Fruit fly (Drosophila melanogaster) whole organism, prepupa: Measurements from ENCODE around the gene ND-ASHI.

ENCODE experiments used
- CG10631 ChIP-seq: fragments of 200-800 bp; sonication (Bioruptor generic); optimal IDR thresholded peaks from 2 replicates; lab custom pipeline; 2016; ENCODE audit warnings: missing biosample characterization, missing genetic modification characterization
- CG10669 ChIP-seq: fragments of 200-800 bp; sonication (Bioruptor generic); optimal IDR thresholded peaks from 3 replicates; lab custom pipeline; 2018; ENCODE audit warnings: missing biosample characterization, mild to moderate bottlenecking, missing genetic modification characterization, moderate library complexity
- CG11294 ChIP-seq: fragments of 200-800 bp; sonication (Bioruptor generic); IDR thresholded peaks from 2 replicates; pipeline ENCODE4 v1.3.6; 2022; ENCODE audit warnings: missing biosample characterization, missing genetic modification characterization
- CG11902 ChIP-seq: fragments of 200-800 bp; sonication (Bioruptor generic); optimal IDR thresholded peaks from 3 replicates; lab custom pipeline; 2016; ENCODE audit warnings: missing biosample characterization, missing genetic modification characterization
- CG1621 ChIP-seq: fragments of 200-800 bp; sonication (Bioruptor generic); optimal IDR thresholded peaks from 3 replicates; lab custom pipeline; 2018; ENCODE audit warnings: missing biosample characterization, mild to moderate bottlenecking, missing genetic modification characterization
- CG31627 ChIP-seq: fragments of 200-800 bp; sonication (Bioruptor generic); optimal IDR thresholded peaks from 3 replicates; lab custom pipeline; 2016; ENCODE audit warnings: missing biosample characterization, missing genetic modification characterization
- CG32006 ChIP-seq: fragments of 200-800 bp; sonication (Bioruptor generic); optimal IDR thresholded peaks from 3 replicates; lab custom pipeline; 2017; ENCODE audit warnings: missing biosample characterization, mild to moderate bottlenecking, missing genetic modification characterization
- CG34406 ChIP-seq: fragments of 200-800 bp; sonication (Bioruptor generic); optimal IDR thresholded peaks from 3 replicates; lab custom pipeline; 2016; ENCODE audit warnings: missing biosample characterization, missing genetic modification characterization
- CG3919 ChIP-seq: fragments of 200-800 bp; sonication (Bioruptor generic); optimal IDR thresholded peaks from 3 replicates; lab custom pipeline; 2016; ENCODE audit warnings: missing biosample characterization, missing genetic modification characterization
- CG6163 ChIP-seq: fragments of 200-800 bp; sonication (Bioruptor generic); IDR thresholded peaks from 3 replicates; pipeline ENCODE4 v1.3.6; 2022; ENCODE audit warnings: missing biosample characterization, missing genetic modification characterization
- CG6792 ChIP-seq: fragments of 200-800 bp; sonication (Bioruptor generic); optimal IDR thresholded peaks from 3 replicates; lab custom pipeline; 2016; ENCODE audit warnings: missing biosample characterization, missing genetic modification characterization
- CG6854 ChIP-seq: fragments of 200-800 bp; sonication (Bioruptor generic); optimal IDR thresholded peaks from 2 replicates; lab custom pipeline; 2017; ENCODE audit warnings: missing biosample characterization, mild to moderate bottlenecking, missing genetic modification characterization
- CG7368 ChIP-seq: fragments of 200-800 bp; sonication (Bioruptor generic); optimal IDR thresholded peaks from 3 replicates; lab custom pipeline; 2016; ENCODE audit warnings: missing biosample characterization, missing genetic modification characterization
- CG8119 ChIP-seq: fragments of 200-800 bp; sonication (Bioruptor generic); IDR thresholded peaks from 3 replicates; pipeline ENCODE4 v1.3.6; 2022; ENCODE audit warnings: missing biosample characterization, missing genetic modification characterization
- CG8319 ChIP-seq: fragments of 200-800 bp; sonication (Bioruptor generic); optimal IDR thresholded peaks from 3 replicates; lab custom pipeline; 2016; ENCODE audit warnings: missing biosample characterization, missing genetic modification characterization
- CG8632 ChIP-seq: fragments of 200-800 bp; sonication (Bioruptor generic); optimal IDR thresholded peaks from 3 replicates; lab custom pipeline; 2016; ENCODE audit warnings: missing biosample characterization, missing genetic modification characterization
- CG9139 ChIP-seq: fragments of 200-800 bp; sonication (Bioruptor generic); optimal IDR thresholded peaks from 3 replicates; lab custom pipeline; 2017; ENCODE audit warnings: missing biosample characterization, mild to moderate bottlenecking, missing genetic modification characterization
- Eip75B ChIP-seq: fragments of 200-800 bp; sonication (Bioruptor generic); optimal IDR thresholded peaks from 3 replicates; lab custom pipeline; 2016; ENCODE audit warnings: missing biosample characterization, missing genetic modification characterization
- Eip78C ChIP-seq: fragments of 200-800 bp; sonication (Bioruptor generic); peaks from one replicate; lab custom pipeline; 2016; ENCODE audit warnings: missing biosample characterization, missing genetic modification characterization
- Eip93F ChIP-seq: fragments of 200-800 bp; sonication (Bioruptor generic); optimal IDR thresholded peaks from 2 replicates; lab custom pipeline; 2016; ENCODE audit warnings: missing biosample characterization, mild to moderate bottlenecking, missing genetic modification characterization
- Ets96B ChIP-seq: fragments of 200-800 bp; optimal IDR thresholded peaks from 2 replicates; lab custom pipeline; 2019; ENCODE audit warnings: missing biosample characterization, mild to moderate bottlenecking, missing genetic modification characterization, moderate library complexity
- Gug ChIP-seq: fragments of 200-800 bp; sonication (Bioruptor generic); IDR thresholded peaks from 2 replicates; pipeline ENCODE4 v1.3.6; 2022; ENCODE audit warnings: missing biosample characterization, missing genetic modification characterization
- Hr38 ChIP-seq: sonication (Bioruptor generic); optimal IDR thresholded peaks from 2 replicates; lab custom pipeline; 2016; ENCODE audit warnings: missing biosample characterization, missing genetic modification characterization
- Hr39 ChIP-seq: fragments of 200-800 bp; sonication (Bioruptor generic); optimal IDR thresholded peaks from 2 replicates; lab custom pipeline; 2016; ENCODE audit warnings: missing biosample characterization, missing genetic modification characterization
- Hr4 ChIP-seq: fragments of 200-800 bp; sonication (Bioruptor generic); optimal IDR thresholded peaks from 3 replicates; lab custom pipeline; 2016; ENCODE audit warnings: missing biosample characterization, missing genetic modification characterization
- Met ChIP-seq: fragments of 200-800 bp; sonication (Bioruptor generic); optimal IDR thresholded peaks from 3 replicates; lab custom pipeline; 2016; ENCODE audit warnings: missing biosample characterization, missing genetic modification characterization
- OdsH ChIP-seq: fragments of 200-800 bp; sonication (Bioruptor generic); optimal IDR thresholded peaks from 3 replicates; lab custom pipeline; 2016; ENCODE audit warnings: missing biosample characterization, missing genetic modification characterization
- Smox ChIP-seq: fragments of 200-800 bp; sonication (Bioruptor generic); optimal IDR thresholded peaks from 3 replicates; lab custom pipeline; 2016; ENCODE audit warnings: missing biosample characterization, missing genetic modification characterization
- Sox102F ChIP-seq: fragments of 200-800 bp; sonication (Bioruptor generic); optimal IDR thresholded peaks from 2 replicates; lab custom pipeline; 2016; ENCODE audit warnings: missing biosample characterization, mild to moderate bottlenecking, missing genetic modification characterization
- Sox14 ChIP-seq: fragments of 200-800 bp; sonication (Bioruptor generic); optimal IDR thresholded peaks from 3 replicates; lab custom pipeline; 2016; ENCODE audit warnings: missing biosample characterization, missing genetic modification characterization
- Sox15 ChIP-seq: fragments of 200-800 bp; sonication (Bioruptor generic); optimal IDR thresholded peaks from 3 replicates; lab custom pipeline; 2016; ENCODE audit warnings: missing biosample characterization, missing genetic modification characterization
- cyc ChIP-seq: fragments of 200-800 bp; sonication (Bioruptor generic); optimal IDR thresholded peaks from 3 replicates; lab custom pipeline; 2016; ENCODE audit warnings: missing biosample characterization, missing genetic modification characterization
- dac ChIP-seq: fragments of 200-800 bp; sonication (Bioruptor generic); optimal IDR thresholded peaks from 2 replicates; lab custom pipeline; 2017; ENCODE audit warnings: missing biosample characterization, mild to moderate bottlenecking, missing genetic modification characterization
- dsx ChIP-seq: fragments of 200-800 bp; optimal IDR thresholded peaks from 3 replicates; lab custom pipeline; 2019; ENCODE audit warnings: missing biosample characterization, mild to moderate bottlenecking, missing genetic modification characterization, moderate library complexity; ENCODE audit not compliant: poor library complexity, severe bottlenecking
- eg ChIP-seq: fragments of 200-800 bp; sonication (Bioruptor generic); IDR thresholded peaks from 3 replicates; pipeline ENCODE4 v1.3.6; 2022; ENCODE audit warnings: missing biosample characterization, missing genetic modification characterization
- esn ChIP-seq: fragments of 200-800 bp; sonication (Bioruptor generic); optimal IDR thresholded peaks from 2 replicates; lab custom pipeline; 2016; ENCODE audit warnings: missing biosample characterization, mild to moderate bottlenecking, missing genetic modification characterization, moderate library complexity
- fd59A ChIP-seq: fragments of 200-800 bp; sonication (Bioruptor generic); optimal IDR thresholded peaks from 2 replicates; lab custom pipeline; 2017; ENCODE audit warnings: missing biosample characterization, mild to moderate bottlenecking, missing genetic modification characterization, missing genetic modification reagents
- fd85E ChIP-seq: fragments of 200-800 bp; sonication (Bioruptor generic); optimal IDR thresholded peaks from 3 replicates; lab custom pipeline; 2016; ENCODE audit warnings: missing biosample characterization, missing genetic modification characterization
- fkh ChIP-seq: fragments of 200-800 bp; sonication (Bioruptor generic); optimal IDR thresholded peaks from 3 replicates; lab custom pipeline; 2017; ENCODE audit warnings: missing biosample characterization, mild to moderate bottlenecking, missing genetic modification characterization, moderate library complexity
- lz ChIP-seq: fragments of 200-800 bp; sonication (Bioruptor generic); optimal IDR thresholded peaks from 3 replicates; lab custom pipeline; 2016; ENCODE audit warnings: missing biosample characterization, missing genetic modification characterization
- net ChIP-seq: fragments of 200-800 bp; sonication (Bioruptor generic); optimal IDR thresholded peaks from 3 replicates; lab custom pipeline; 2016; ENCODE audit warnings: missing biosample characterization, missing genetic modification characterization
- salr ChIP-seq, 2 experiments: fragments of 200-800 bp; sonication (Bioruptor generic); optimal IDR thresholded peaks; 3 replicates each; lab custom pipeline; 2016 to 2018; ENCODE audit warnings: missing biosample characterization in 2 of 2, missing genetic modification characterization in 2 of 2, mild to moderate bottlenecking in 1 of 2
- spab ChIP-seq: fragments of 200-800 bp; sonication (Bioruptor generic); optimal IDR thresholded peaks from 2 replicates; lab custom pipeline; 2017; ENCODE audit warnings: missing biosample characterization, mild to moderate bottlenecking, missing genetic modification characterization, missing genetic modification reagents
- ss ChIP-seq, 2 experiments: fragments of 200-800 bp; sonication (Bioruptor generic); optimal IDR thresholded peaks; 2 replicates in 1 of 2; 3 replicates in 1 of 2; lab custom pipeline; 2017 to 2018; ENCODE audit warnings: mild to moderate bottlenecking in 2 of 2, missing biosample characterization in 2 of 2, missing genetic modification characterization in 2 of 2, moderate library complexity in 1 of 2
- svp ChIP-seq: fragments of 200-800 bp; sonication (Bioruptor generic); peaks from one replicate; lab custom pipeline; 2016; ENCODE audit warnings: missing biosample characterization, missing genetic modification characterization
- topi ChIP-seq: fragments of 200-800 bp; sonication (Bioruptor generic); optimal IDR thresholded peaks from 3 replicates; lab custom pipeline; 2016; ENCODE audit warnings: missing biosample characterization, missing genetic modification characterization

Gene ND-ASHI

dm6 chrX:6705059-6705802 is 26.3 kb upstream of the ND-ASHI start (continued):
- TF ChIP-seq topi (GFP tag; lab: Kevin White, UChicago): peak; percentile 32
- peak; percentile 59 for TF ChIP-seq Hr4 (GFP tag; lab: Kevin White, UChicago)
- peak; percentile 22 for TF ChIP-seq Smox (GFP tag; lab: Kevin White, UChicago)
- TF ChIP-seq Eip93F (GFP tag; lab: Kevin White, UChicago): no peak
- peak; percentile 16 for TF ChIP-seq CG8632
- no peak for TF ChIP-seq CG8319 (GFP tag; lab: Kevin White, UChicago)
- TF ChIP-seq CG6163 (GFP tag; lab: Robert Waterston, UW): no peak
- TF ChIP-seq CG7368 (GFP tag; lab: Kevin White, UChicago): no peak
- TF ChIP-seq CG10669 (GFP tag; lab: Kevin White, UChicago): peak; percentile 40
- TF ChIP-seq Gug: no peak
- no peak for TF ChIP-seq fkh (GFP tag; lab: Kevin White, UChicago)
- TF ChIP-seq CG9139 (GFP tag; lab: Kevin White, UChicago): no peak
- TF ChIP-seq CG10631 (GFP tag; lab: Kevin White, UChicago): peak; percentile 43
- TF ChIP-seq esn (GFP tag; lab: Kevin White, UChicago): peak; percentile 56
- TF ChIP-seq CG34406 (GFP tag; lab: Kevin White, UChicago): no peak
- no peak for TF ChIP-seq dac (GFP tag; lab: Kevin White, UChicago)
- TF ChIP-seq CG6792 (GFP tag; lab: Kevin White, UChicago): no peak
- TF ChIP-seq Hr39 (GFP tag; lab: Kevin White, UChicago): no peak
- TF ChIP-seq svp: peak; percentile 86
- TF ChIP-seq fd59A (GFP tag; lab: Kevin White, UChicago): peak; percentile 7
- TF ChIP-seq Sox14 (GFP tag; lab: Kevin White, UChicago): peak; percentile 46
- TF ChIP-seq lz (GFP tag; lab: Kevin White, UChicago): peak; percentile 30
- peak; percentile 91 for TF ChIP-seq Eip78C (GFP tag; lab: Kevin White, UChicago)
- no peak for TF ChIP-seq Sox102F (GFP tag; lab: Kevin White, UChicago)
- TF ChIP-seq CG1621 (tag; lab: Kevin White, UChicago): peak; percentile 19
- no peak for TF ChIP-seq CG31627 (GFP tag; lab: Kevin White, UChicago)
- peak; percentile 0 for TF ChIP-seq CG3919 (GFP tag; lab: Kevin White, UChicago)
- TF ChIP-seq spab: peak; percentile 28
- TF ChIP-seq dsx (GFP tag; lab: Kevin White, UChicago): peak; percentile 26
- peak; percentile 54 for TF ChIP-seq CG32006
- no peak for TF ChIP-seq OdsH (GFP tag; lab: Kevin White, UChicago)
- no peak for TF ChIP-seq CG11902 (GFP tag; lab: Kevin White, UChicago)
- 0 out of 3 replicates have a peak, but pooled peaks have one; percentile 16 for TF ChIP-seq eg (GFP tag; lab: Robert Waterston, UW)

dm6 chrX:6703957-6704356 is 25.0 kb upstream of the ND-ASHI start:
- no peak for TF ChIP-seq CG1621 (tag; lab: Kevin White, UChicago)
- TF ChIP-seq Hr4 (GFP tag; lab: Kevin White, UChicago): no peak
- no peak for TF ChIP-seq Eip93F (GFP tag; lab: Kevin White, UChicago)
- TF ChIP-seq topi (GFP tag; lab: Kevin White, UChicago): no peak
- TF ChIP-seq Eip78C (GFP tag; lab: Kevin White, UChicago): peak; percentile 70
- TF ChIP-seq CG9139 (GFP tag; lab: Kevin White, UChicago): no peak
- peak; percentile 26 for TF ChIP-seq Sox14 (GFP tag; lab: Kevin White, UChicago)
- peak; percentile 29 for TF ChIP-seq CG10669 (GFP tag; lab: Kevin White, UChicago)
- TF ChIP-seq ss (GFP tag; optimal IDR thresholded peaks at IDR 0.05; lab: Kevin White, UChicago): peak; percentile 26 to 55
- TF ChIP-seq Ets96B (tag; lab: Kevin White, UChicago): peak; percentile 37
- no peak for TF ChIP-seq lz (GFP tag; lab: Kevin White, UChicago)
- TF ChIP-seq net (GFP tag; lab: Kevin White, UChicago): peak; percentile 12
- TF ChIP-seq dac (GFP tag; lab: Kevin White, UChicago): no peak
- TF ChIP-seq CG8119 (GFP tag; lab: Robert Waterston, UW): no peak
- TF ChIP-seq cyc: no peak
- no peak for TF ChIP-seq CG6854
- no peak for TF ChIP-seq CG6792 (GFP tag; lab: Kevin White, UChicago)
- no peak for TF ChIP-seq fd85E (GFP tag; lab: Kevin White, UChicago)
- no peak for TF ChIP-seq Hr38 (GFP tag; lab: Kevin White, UChicago)
- TF ChIP-seq svp: peak; percentile 28
- TF ChIP-seq eg (GFP tag; lab: Robert Waterston, UW): no peak
- TF ChIP-seq OdsH (GFP tag; lab: Kevin White, UChicago): peak; percentile 19
- TF ChIP-seq Eip75B (GFP tag; lab: Kevin White, UChicago): peak; percentile 18
- TF ChIP-seq salr (GFP tag; optimal IDR thresholded peaks at IDR 0.05; lab: Kevin White, UChicago): peak in 1 of 2 experiments; percentile 34
- TF ChIP-seq Met (GFP tag; lab: Kevin White, UChicago): no peak
- no peak for TF ChIP-seq CG7368 (GFP tag; lab: Kevin White, UChicago)
- no peak for TF ChIP-seq CG11294 (GFP tag; lab: Robert Waterston, UW)
- no peak for TF ChIP-seq Sox102F (GFP tag; lab: Kevin White, UChicago)
- no peak for TF ChIP-seq CG11902 (GFP tag; lab: Kevin White, UChicago)
- TF ChIP-seq CG8632: no peak
- peak; percentile 57 for TF ChIP-seq CG32006
- peak; percentile 47 for TF ChIP-seq fd59A (GFP tag; lab: Kevin White, UChicago)
- TF ChIP-seq Sox15 (GFP tag; lab: Kevin White, UChicago): no peak
